Fruit fly (Drosophila melanogaster) whole organism, embryonic: Measurements from ENCODE around the gene Nsun5.

Experiments used
- ATbp ChIP-seq: fragments of 200-800 bp; sonication (Bioruptor generic); optimal IDR thresholded peaks from 2 replicates; lab custom pipeline; 2017; ENCODE audit warnings: missing biosample characterization, mild to moderate bottlenecking, missing genetic modification characterization, missing genetic modification reagents
- Abd-B ChIP-seq: fragments of 200-800 bp; sonication (Bioruptor generic); optimal IDR thresholded peaks from 2 replicates; lab custom pipeline; 2018; ENCODE audit warnings: missing biosample characterization, mild to moderate bottlenecking, missing genetic modification characterization, moderate library complexity
- Aef1 ChIP-seq: fragments of 200-800 bp; sonication (Bioruptor generic); IDR thresholded peaks from 3 replicates; pipeline ENCODE4 v1.3.6; 2022; ENCODE audit warnings: missing biosample characterization, missing genetic modification characterization
- B-H1 ChIP-seq: fragments of 200-800 bp; sonication (Bioruptor generic); IDR thresholded peaks from 3 replicates; pipeline ENCODE4 v1.3.6; 2022; ENCODE audit warnings: missing biosample characterization, missing genetic modification characterization
- Bteb2 ChIP-seq: fragments of 200-800 bp; sonication (Bioruptor generic); optimal IDR thresholded peaks from 2 replicates; lab custom pipeline; 2016; ENCODE audit warnings: missing biosample characterization, missing genetic modification characterization
- CG10959 ChIP-seq: fragments of 200-800 bp; sonication (Bioruptor generic); IDR thresholded peaks from 2 replicates; pipeline ENCODE4 v1.3.6; 2022; ENCODE audit warnings: missing biosample characterization, missing genetic modification characterization
- CG12071 ChIP-seq: fragments of 200-800 bp; sonication (Bioruptor generic); optimal IDR thresholded peaks from 3 replicates; lab custom pipeline; 2018; ENCODE audit warnings: missing biosample characterization, mild to moderate bottlenecking, missing genetic modification characterization
- CG14050 ChIP-seq: fragments of 200-800 bp; sonication (Bioruptor generic); IDR thresholded peaks from 3 replicates; pipeline ENCODE4 v1.3.6; 2022; ENCODE audit warnings: missing biosample characterization, missing genetic modification characterization
- CG1602 ChIP-seq: fragments of 200-800 bp; sonication (Bioruptor generic); optimal IDR thresholded peaks from 3 replicates; lab custom pipeline; 2016; ENCODE audit warnings: missing biosample characterization, missing genetic modification characterization
- CG18619 ChIP-seq: fragments of 200-800 bp; sonication (Bioruptor generic); optimal IDR thresholded peaks from 3 replicates; lab custom pipeline; 2017; ENCODE audit warnings: missing biosample characterization, mild to moderate bottlenecking, missing genetic modification characterization
- CG3065 ChIP-seq: fragments of 200-800 bp; sonication (Bioruptor generic); optimal IDR thresholded peaks from 2 replicates; lab custom pipeline; 2016; ENCODE audit warnings: missing biosample characterization, missing genetic modification characterization
- CG31365 ChIP-seq: fragments of 200-800 bp; sonication (Bioruptor generic); optimal IDR thresholded peaks from 2 replicates; lab custom pipeline; 2018; ENCODE audit warnings: missing biosample characterization, mild to moderate bottlenecking, missing genetic modification characterization
- CG3838 ChIP-seq: fragments of 200-800 bp; sonication (Bioruptor generic); optimal IDR thresholded peaks from 3 replicates; lab custom pipeline; 2016; ENCODE audit warnings: missing biosample characterization, missing genetic modification characterization
- CG3995 ChIP-seq: fragments of 200-800 bp; sonication (Bioruptor generic); optimal IDR thresholded peaks from 3 replicates; lab custom pipeline; 2016; ENCODE audit warnings: missing biosample characterization, missing genetic modification characterization
- CG4404 ChIP-seq: fragments of 200-800 bp; sonication (Bioruptor generic); IDR thresholded peaks from 2 replicates; pipeline ENCODE4 v1.3.6; 2022; ENCODE audit warnings: missing biosample characterization, missing genetic modification characterization
- CG6254 ChIP-seq: fragments of 200-800 bp; sonication (Bioruptor generic); optimal IDR thresholded peaks from 3 replicates; lab custom pipeline; 2017; ENCODE audit warnings: mild to moderate bottlenecking, missing biosample characterization, missing genetic modification reagents, missing genetic modification characterization
- CG6272 ChIP-seq: fragments of 200-800 bp; sonication (Bioruptor generic); IDR thresholded peaks from 2 replicates; pipeline ENCODE4 v1.3.6; 2022; ENCODE audit warnings: missing biosample characterization, missing genetic modification characterization
- CG6654 ChIP-seq: fragments of 200-800 bp; sonication (Bioruptor generic); optimal IDR thresholded peaks from 2 replicates; lab custom pipeline; 2017; ENCODE audit warnings: missing biosample characterization, mild to moderate bottlenecking, missing genetic modification characterization
- CG7271 ChIP-seq: fragments of 200-800 bp; sonication (Bioruptor generic); optimal IDR thresholded peaks from 2 replicates; lab custom pipeline; 2018; ENCODE audit warnings: missing biosample characterization, mild to moderate bottlenecking, missing genetic modification characterization, moderate library complexity
- CG7372 ChIP-seq: fragments of 200-800 bp; sonication (Bioruptor generic); IDR thresholded peaks from 2 replicates; pipeline ENCODE4 v1.3.6; 2022; ENCODE audit warnings: missing biosample characterization, missing genetic modification characterization
- D ChIP-seq, 2 experiments: fragments of 200-800 bp in 1 of 2; fragments of >200 bp in 1 of 2; sonication (Bioruptor generic) in 1 of 2; optimal IDR thresholded peaks; 2 replicates in 1 of 2; 3 replicates in 1 of 2; lab custom pipeline; 2017; ENCODE audit warnings: mild to moderate bottlenecking in 1 of 2, missing biosample characterization in 1 of 2, missing genetic modification characterization in 1 of 2, missing genetic modification reagents in 1 of 2
- Dref ChIP-seq: fragments of 200-800 bp; sonication (Bioruptor generic); IDR thresholded peaks from 2 replicates; pipeline ENCODE4 v1.3.6; 2022; ENCODE audit warnings: missing biosample characterization, missing genetic modification characterization
- Lpt ChIP-seq: fragments of >200 bp; optimal IDR thresholded peaks from 2 replicates; lab custom pipeline; 2018; ENCODE audit warnings: missing biosample characterization, missing genetic modification characterization
- Nf-YC ChIP-seq: fragments of 200-800 bp; optimal IDR thresholded peaks from 3 replicates; lab custom pipeline; 2019; ENCODE audit warnings: missing biosample characterization, mild to moderate bottlenecking, missing genetic modification characterization, moderate library complexity
- Oli ChIP-seq: fragments of 200-800 bp; sonication (Bioruptor generic); optimal IDR thresholded peaks from 2 replicates; lab custom pipeline; 2018; ENCODE audit warnings: missing biosample characterization, mild to moderate bottlenecking, missing genetic modification characterization, moderate library complexity
- Ravus ChIP-seq: fragments of 200-800 bp; sonication (Bioruptor generic); IDR thresholded peaks from 2 replicates; pipeline ENCODE4 v1.3.6; 2022; ENCODE audit warnings: missing biosample characterization, missing genetic modification characterization
- Sox100B ChIP-seq: fragments of 200-800 bp; sonication (Bioruptor generic); optimal IDR thresholded peaks from 3 replicates; lab custom pipeline; 2018; ENCODE audit warnings: missing biosample characterization, mild to moderate bottlenecking, missing genetic modification characterization
- Sox102F ChIP-seq: fragments of 200-800 bp; sonication (Bioruptor generic); optimal IDR thresholded peaks from 2 replicates; lab custom pipeline; 2018; ENCODE audit warnings: missing biosample characterization, mild to moderate bottlenecking, missing genetic modification characterization, moderate library complexity
- Trl ChIP-seq, 3 experiments: fragments of >200 bp in 2 of 3; fragments of 200-800 bp in 1 of 3; sonication (Bioruptor generic) in 1 of 3; optimal IDR thresholded peaks; 2 replicates in 1 of 3; 3 replicates in 2 of 3; lab custom pipeline; 2016 to 2017; ENCODE audit warnings: missing biosample characterization in 1 of 3, missing genetic modification characterization in 1 of 3
- abd-A ChIP-seq: fragments of 200-800 bp; sonication (Bioruptor generic); optimal IDR thresholded peaks from 3 replicates; lab custom pipeline; 2019; ENCODE audit warnings: missing biosample characterization, mild to moderate bottlenecking, missing genetic modification characterization, moderate library complexity
- ato ChIP-seq: fragments of 200-800 bp; sonication (Bioruptor generic); IDR thresholded peaks from 2 replicates; pipeline ENCODE4 v1.3.6; 2022; ENCODE audit warnings: missing biosample characterization, missing genetic modification characterization; ENCODE audit not compliant: partially characterized antibody
- crc ChIP-seq: fragments of 200-800 bp; sonication (Bioruptor generic); optimal IDR thresholded peaks from 2 replicates; lab custom pipeline; 2016; ENCODE audit warnings: missing biosample characterization, missing genetic modification characterization
- croc ChIP-seq: fragments of 200-800 bp; sonication (Bioruptor generic); conservative IDR thresholded peaks from 3 replicates; pipeline ENCODE4 v1.3.6; 2022; ENCODE audit warnings: missing biosample characterization, missing genetic modification characterization
- da ChIP-seq: fragments of 200-800 bp; sonication (Bioruptor generic); optimal IDR thresholded peaks from 2 replicates; lab custom pipeline; 2016; ENCODE audit warnings: missing biosample characterization, missing genetic modification characterization
- gem ChIP-seq: fragments of 200-800 bp; sonication (Bioruptor generic); optimal IDR thresholded peaks from 2 replicates; lab custom pipeline; 2019; ENCODE audit warnings: missing biosample characterization, mild to moderate bottlenecking, missing genetic modification characterization, moderate library complexity
- grau ChIP-seq: fragments of 200-800 bp; optimal IDR thresholded peaks from 3 replicates; lab custom pipeline; 2019; ENCODE audit warnings: missing biosample characterization, mild to moderate bottlenecking, missing genetic modification characterization, moderate library complexity
- grn ChIP-seq: fragments of 200-800 bp; sonication (Bioruptor generic); optimal IDR thresholded peaks from 3 replicates; lab custom pipeline; 2017; ENCODE audit warnings: missing biosample characterization, missing genetic modification characterization
- hth ChIP-seq: fragments of >200 bp; optimal IDR thresholded peaks from 2 replicates; lab custom pipeline; 2017; ENCODE audit warnings: inconsistent platforms
- lilli ChIP-seq: fragments of 200-800 bp; sonication (Bioruptor generic); optimal IDR thresholded peaks from 3 replicates; lab custom pipeline; 2016; ENCODE audit warnings: missing biosample characterization, missing genetic modification characterization
- pros ChIP-seq: fragments of 200-800 bp; sonication (Bioruptor generic); optimal IDR thresholded peaks from 3 replicates; lab custom pipeline; 2019; ENCODE audit warnings: missing biosample characterization, mild to moderate bottlenecking, missing genetic modification characterization, moderate library complexity
- schlank ChIP-seq: fragments of 200-800 bp; sonication (Bioruptor generic); optimal IDR thresholded peaks from 2 replicates; lab custom pipeline; 2018; ENCODE audit warnings: missing biosample characterization, mild to moderate bottlenecking, missing genetic modification characterization
- sens ChIP-seq: fragments of 200-800 bp; sonication (Bioruptor generic); peaks from one replicate; lab custom pipeline; 2016; ENCODE audit warnings: missing biosample characterization, missing genetic modification characterization
- sens-2 ChIP-seq: fragments of 200-800 bp; sonication (Bioruptor generic); IDR thresholded peaks from 2 replicates; pipeline ENCODE4 v1.3.6; 2022; ENCODE audit warnings: missing biosample characterization, missing genetic modification characterization
- seq ChIP-seq: fragments of 200-800 bp; sonication (Bioruptor generic); IDR thresholded peaks from 2 replicates; pipeline ENCODE4 v1.3.6; 2022; ENCODE audit warnings: missing biosample characterization, missing genetic modification characterization
- shn ChIP-seq: fragments of 200-800 bp; sonication (Bioruptor generic); optimal IDR thresholded peaks from 3 replicates; lab custom pipeline; 2016; ENCODE audit warnings: missing biosample characterization, missing genetic modification characterization
- sob ChIP-seq: fragments of 200-800 bp; sonication (Bioruptor generic); IDR thresholded peaks from 2 replicates; pipeline ENCODE4 v1.3.6; 2022; ENCODE audit warnings: missing biosample characterization, missing genetic modification characterization
- sug ChIP-seq: fragments of 200-800 bp; optimal IDR thresholded peaks from 2 replicates; lab custom pipeline; 2019; ENCODE audit warnings: missing biosample characterization, mild to moderate bottlenecking, missing genetic modification characterization, moderate library complexity
- tio ChIP-seq: fragments of 200-800 bp; sonication (Bioruptor generic); optimal IDR thresholded peaks from 2 replicates; lab custom pipeline; 2017; ENCODE audit warnings: missing biosample characterization, missing genetic modification characterization, inconsistent platforms
- trh ChIP-seq: fragments of 200-800 bp; sonication (Bioruptor generic); optimal IDR thresholded peaks from 2 replicates; lab custom pipeline; 2016; ENCODE audit warnings: missing biosample characterization, missing genetic modification characterization
- wek ChIP-seq: fragments of 200-800 bp; sonication (Bioruptor generic); optimal IDR thresholded peaks from 3 replicates; lab custom pipeline; 2018; ENCODE audit warnings: missing biosample characterization, mild to moderate bottlenecking, missing genetic modification characterization, moderate library complexity

The Nsun5 gene

DNA sequence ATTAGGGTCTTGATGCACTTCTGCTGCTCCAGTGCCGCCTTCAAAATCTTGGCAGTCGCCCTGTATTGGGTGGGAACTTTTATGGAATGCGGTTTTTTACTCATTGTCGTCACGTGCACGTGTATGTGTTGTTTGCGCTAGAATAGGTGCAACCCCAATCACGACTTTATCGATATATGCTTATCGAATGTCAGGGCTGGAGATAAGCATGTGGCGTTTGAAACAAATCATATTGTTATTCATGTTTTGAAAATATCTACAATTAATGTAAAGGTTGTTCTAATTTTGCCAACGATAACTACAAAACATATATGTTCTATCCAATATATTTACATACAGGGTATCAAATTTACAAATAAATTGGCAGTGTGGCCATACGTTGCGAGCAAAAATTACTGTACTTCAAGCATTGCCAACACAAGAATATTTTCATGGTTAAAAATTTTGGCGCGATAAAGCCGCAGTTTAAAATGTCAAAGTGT is at the start of gene Nsun5, which contains the start of gene CG42359 (continued):
- peak; percentile 85 for TF ChIP-seq B-H1 (GFP tag; lab: Robert Waterston, UW)
- TF ChIP-seq Trl (optimal IDR thresholded peaks at IDR 0.05; lab: Kevin White, UChicago) = no peak
- TF ChIP-seq Trl (GFP tag; optimal IDR thresholded peaks at IDR 0.05; lab: Kevin White, UChicago) = peak; percentile 93
- peak; percentile 66 for TF ChIP-seq CG31365 (tag; lab: Kevin White, UChicago)
- TF ChIP-seq CG3995 (GFP tag; lab: Kevin White, UChicago) = peak; percentile 80
- peak; percentile 94 for TF ChIP-seq gem (tag; lab: Kevin White, UChicago)
- peak; percentile 96 for TF ChIP-seq lilli (GFP tag; lab: Kevin White, UChicago)
- TF ChIP-seq CG18619 (GFP tag; lab: Kevin White, UChicago) = peak; percentile 79
- peak; percentile 79 for TF ChIP-seq CG3065 (GFP tag; lab: Kevin White, UChicago)
- TF ChIP-seq pros = no peak
- peak; percentile 87 for TF ChIP-seq CG1602
- peak; percentile 86 for TF ChIP-seq CG7372 (GFP tag; lab: Robert Waterston, UW)
- TF ChIP-seq tio = peak; percentile 76
- TF ChIP-seq grn (GFP tag; lab: Kevin White, UChicago) = peak; percentile 46
- peak; percentile 83 for TF ChIP-seq CG6254 (GFP tag; lab: Kevin White, UChicago)
- peak; percentile 64 for TF ChIP-seq ATbp (GFP tag; lab: Kevin White, UChicago)
- peak; percentile 85 for TF ChIP-seq CG4404
- TF ChIP-seq Sox100B (GFP tag; lab: Kevin White, UChicago) = peak; percentile 64
- TF ChIP-seq Abd-B (GFP tag; lab: Kevin White, UChicago) = peak; percentile 90
- TF ChIP-seq ato = peak; percentile 87
- TF ChIP-seq Ravus (GFP tag; lab: Robert Waterston, UW) = peak; percentile 48; the same call in 1 of the 2 replicates
- TF ChIP-seq CG14050 (GFP tag; lab: Robert Waterston, UW) = peak; percentile 83
- TF ChIP-seq abd-A (tag; lab: Kevin White, UChicago) = no peak
- peak; percentile 85 for TF ChIP-seq CG12071 (GFP tag; lab: Kevin White, UChicago)
- TF ChIP-seq CG6272 (GFP tag; lab: Robert Waterston, UW) = peak; percentile 82
- TF ChIP-seq trh (GFP tag; lab: Kevin White, UChicago) = peak; percentile 82
- no peak for TF ChIP-seq D (optimal IDR thresholded peaks at IDR 0.05; lab: Kevin White, UChicago)
- peak; percentile 79 for TF ChIP-seq D (GFP tag; optimal IDR thresholded peaks at IDR 0.05; lab: Kevin White, UChicago)
- peak; percentile 98 for TF ChIP-seq sens (GFP tag; lab: Kevin White, UChicago)
- peak; percentile 86 for TF ChIP-seq grau (tag; lab: Kevin White, UChicago)
- TF ChIP-seq Bteb2 (GFP tag; lab: Kevin White, UChicago) = peak; percentile 92
- peak; percentile 82 for TF ChIP-seq Nf-YC (tag; lab: Kevin White, UChicago)
- peak; percentile 90 for TF ChIP-seq sug (tag; lab: Kevin White, UChicago)
- no peak for TF ChIP-seq Lpt (GFP tag; lab: Kevin White, UChicago)
- peak; percentile 82 for TF ChIP-seq CG10959 (GFP tag; lab: Robert Waterston, UW)
- TF ChIP-seq seq (GFP tag; lab: Robert Waterston, UW) = peak; percentile 81
- peak; percentile 85 for TF ChIP-seq wek (GFP tag; lab: Kevin White, UChicago)
- TF ChIP-seq crc = peak; percentile 87
- TF ChIP-seq hth = no peak
- peak; percentile 81 for TF ChIP-seq Oli (tag; lab: Kevin White, UChicago)
- peak; percentile 79 for TF ChIP-seq CG3838 (GFP tag; lab: Kevin White, UChicago)
- TF ChIP-seq schlank (tag; lab: Kevin White, UChicago) = peak; percentile 80
- TF ChIP-seq CG7271 (tag; lab: Kevin White, UChicago) = peak; percentile 84
- TF ChIP-seq CG6654 = peak; percentile 57
- peak; percentile 90 for TF ChIP-seq Aef1
- TF ChIP-seq croc (GFP tag; lab: Robert Waterston, UW) = peak; percentile 70
- peak; percentile 90 for TF ChIP-seq Sox102F (GFP tag; lab: Kevin White, UChicago)
- TF ChIP-seq shn (GFP tag; lab: Kevin White, UChicago) = peak; percentile 91
- peak; percentile 85 for TF ChIP-seq Dref
- peak; percentile 80 for TF ChIP-seq sens-2 (GFP tag; lab: Robert Waterston, UW)
- peak; percentile 81 for TF ChIP-seq da
- TF ChIP-seq sob = peak; percentile 94
